Worm (Caenorhabditis elegans) whole organism, L4 larva: ENCODE measurements around the gene ZK185.4.

Experiments
- D1046.2 ChIP-seq: fragments of 200-800 bp; sonication (Bioruptor generic); IDR thresholded peaks from 2 replicates; pipeline ENCODE4 v1.3.6; 2022; ENCODE audit warnings: missing genetic modification characterization, missing compliant biosample characterization
- F37D6.2 ChIP-seq: sonication (generic microtip); optimal IDR thresholded peaks from 2 replicates; lab custom pipeline; 2016; ENCODE audit warnings: mild to moderate bottlenecking, missing genetic modification characterization, missing compliant biosample characterization
- F44E2.7 ChIP-seq: fragments of 200-800 bp; sonication (Bioruptor generic); IDR thresholded peaks from 2 replicates; pipeline ENCODE4 v2.1.2; 2022; ENCODE audit warnings: missing genetic modification characterization, missing compliant biosample characterization
- F49E8.2 ChIP-seq: sonication (generic microtip); optimal IDR thresholded peaks from 2 replicates; lab custom pipeline; 2016; ENCODE audit warnings: missing compliant biosample characterization, mild to moderate bottlenecking, missing genetic modification characterization, borderline replicate concordance
- T20F7.1 ChIP-seq: fragments of 200-800 bp; sonication (Bioruptor generic); optimal IDR thresholded peaks from 2 replicates; lab custom pipeline; 2018; ENCODE audit warnings: mild to moderate bottlenecking, missing genetic modification characterization, missing compliant biosample characterization
- T26A8.4 ChIP-seq: fragments of 200-800 bp; sonication (Bioruptor generic); IDR thresholded peaks from 2 replicates; pipeline ENCODE4 v1.3.6; 2022; ENCODE audit warnings: missing genetic modification characterization, missing compliant biosample characterization
- aha-1 ChIP-seq: fragments of 150-350 bp; peaks from one replicate; lab custom pipeline; 2014; ENCODE audit warnings: missing biosample characterization, missing genetic modification characterization
- arid-1 ChIP-seq: fragments of 200-800 bp; sonication (Bioruptor generic); conservative IDR thresholded peaks from 2 replicates; pipeline ENCODE4 v1.3.6; 2022; ENCODE audit warnings: missing genetic modification reagents, missing genetic modification characterization, missing compliant biosample characterization
- ceh-44 ChIP-seq: fragments of 200-800 bp; sonication (Bioruptor generic); IDR thresholded peaks from 2 replicates; pipeline ENCODE4 v1.3.6; 2022; ENCODE audit warnings: missing genetic modification reagents, missing genetic modification characterization, missing compliant biosample characterization
- daf-16 ChIP-seq, 3 experiments: sonication (generic microtip); optimal IDR thresholded peaks; 2 replicates each; lab custom pipeline; 2016 to 2017; ENCODE audit warnings: missing genetic modification characterization in 3 of 3, missing genetic modification reagents in 3 of 3, mild to moderate bottlenecking in 2 of 3, missing compliant biosample characterization in 2 of 3, missing biosample characterization in 1 of 3, moderate library complexity in 1 of 3
- daf-8 ChIP-seq: fragments of 200-800 bp; sonication (Bioruptor generic); IDR thresholded peaks from 2 replicates; pipeline ENCODE4 v1.3.6; 2022; ENCODE audit warnings: missing genetic modification characterization, missing compliant biosample characterization
- dmd-6 ChIP-seq: fragments of 200-800 bp; sonication (Bioruptor generic); IDR thresholded peaks from 2 replicates; pipeline ENCODE4 v1.3.6; 2022; ENCODE audit warnings: missing genetic modification reagents, missing genetic modification characterization, missing compliant biosample characterization
- duxl-1 ChIP-seq: sonication (generic microtip); optimal IDR thresholded peaks from 2 replicates; lab custom pipeline; 2016; ENCODE audit warnings: mild to moderate bottlenecking, missing genetic modification characterization, moderate library complexity, missing compliant biosample characterization; ENCODE audit not compliant: poor library complexity
- egl-27 ChIP-seq: sonication (generic microtip); optimal IDR thresholded peaks from 3 replicates; lab custom pipeline; 2017; ENCODE audit warnings: missing biosample characterization, missing genetic modification reagents, missing genetic modification characterization
- fkh-10 ChIP-seq: fragments of 150-350 bp; optimal IDR thresholded peaks from 2 replicates; lab custom pipeline; 2014; ENCODE audit warnings: missing biosample characterization, missing genetic modification reagents, missing genetic modification characterization
- fos-1 ChIP-seq: fragments of 150-350 bp; optimal IDR thresholded peaks from 2 replicates; lab custom pipeline; 2014; ENCODE audit warnings: missing biosample characterization, missing genetic modification characterization
- hlh-11 ChIP-seq: fragments of 200-800 bp; sonication (Bioruptor generic); optimal IDR thresholded peaks from 2 replicates; lab custom pipeline; 2018; ENCODE audit warnings: mild to moderate bottlenecking, missing genetic modification characterization, missing compliant biosample characterization
- hlh-30 ChIP-seq: sonication (generic microtip); optimal IDR thresholded peaks from 2 replicates; lab custom pipeline; 2017; ENCODE audit warnings: antibody characterized with exemption, mild to moderate bottlenecking, missing genetic modification characterization, missing compliant biosample characterization; ENCODE audit not compliant: insufficient read depth
- hmg-1.1 ChIP-seq: fragments of 200-800 bp; sonication (Bioruptor generic); IDR thresholded peaks from 2 replicates; pipeline ENCODE4 v1.3.6; 2022; ENCODE audit warnings: missing genetic modification reagents, missing genetic modification characterization, missing compliant biosample characterization
- lin-13 ChIP-seq: fragments of 150-350 bp; optimal IDR thresholded peaks from 2 replicates; lab custom pipeline; 2014; ENCODE audit warnings: missing biosample characterization, missing genetic modification reagents, missing genetic modification characterization
- lir-3 ChIP-seq: sonication (generic microtip); optimal IDR thresholded peaks from 2 replicates; lab custom pipeline; 2016; ENCODE audit warnings: mild to moderate bottlenecking, missing genetic modification characterization, missing compliant biosample characterization
- lsy-2 ChIP-seq, 2 experiments: fragments of 150-350 bp in 1 of 2; sonication (generic microtip) in 1 of 2; optimal IDR thresholded peaks; 2 replicates each; lab custom pipeline; 2014 to 2017; ENCODE audit warnings: missing biosample characterization in 2 of 2, missing genetic modification characterization in 2 of 2
- mdt-29 ChIP-seq: fragments of 200-800 bp; sonication (Bioruptor generic); IDR thresholded peaks from 2 replicates; pipeline ENCODE4 v1.3.6; 2022; ENCODE audit warnings: missing genetic modification reagents, missing genetic modification characterization, missing compliant biosample characterization
- mxl-3 ChIP-seq: fragments of 200-800 bp; sonication (Bioruptor generic); optimal IDR thresholded peaks from 2 replicates; lab custom pipeline; 2018; ENCODE audit warnings: mild to moderate bottlenecking, missing genetic modification characterization, missing compliant biosample characterization
- nhr-102 ChIP-seq: sonication (generic microtip); optimal IDR thresholded peaks from 2 replicates; lab custom pipeline; 2016; ENCODE audit warnings: mild to moderate bottlenecking, missing genetic modification characterization, moderate library complexity, missing compliant biosample characterization
- nhr-111 ChIP-seq: fragments of 200-800 bp; sonication (Bioruptor generic); optimal IDR thresholded peaks from 2 replicates; lab custom pipeline; 2018; ENCODE audit warnings: mild to moderate bottlenecking, missing genetic modification characterization, missing compliant biosample characterization
- nhr-28 ChIP-seq: fragments of 150-350 bp; optimal IDR thresholded peaks from 2 replicates; lab custom pipeline; 2014; ENCODE audit warnings: missing biosample characterization, missing genetic modification characterization
- nhr-41 ChIP-seq: fragments of 200-800 bp; sonication (Bioruptor generic); IDR thresholded peaks from 2 replicates; pipeline ENCODE4 v1.3.6; 2022; ENCODE audit warnings: missing genetic modification reagents, missing genetic modification characterization, missing compliant biosample characterization
- nhr-76 ChIP-seq: fragments of 150-350 bp; optimal IDR thresholded peaks from 2 replicates; lab custom pipeline; 2014; ENCODE audit warnings: missing biosample characterization, missing genetic modification characterization
- pha-4 ChIP-seq, 2 experiments: fragments of 150-350 bp in 1 of 2; fragments of 200-800 bp in 1 of 2; sonication (Bioruptor generic) in 1 of 2; IDR thresholded peaks in 1 of 2; optimal IDR thresholded peaks in 1 of 2; 2 replicates each; pipeline versions ENCODE4 v1.3.6 to Lab custom; 2014 to 2022; ENCODE audit warnings: missing genetic modification characterization in 2 of 2, missing genetic modification reagents in 2 of 2, missing biosample characterization in 1 of 2, missing compliant biosample characterization in 1 of 2
- php-3 ChIP-seq: fragments of 200-800 bp; sonication (Bioruptor generic); IDR thresholded peaks from 2 replicates; pipeline ENCODE4 v1.3.6; 2022; ENCODE audit warnings: missing genetic modification reagents, missing genetic modification characterization, missing compliant biosample characterization
- pqm-1 ChIP-seq: sonication (generic microtip); optimal IDR thresholded peaks from 2 replicates; lab custom pipeline; 2017; ENCODE audit warnings: missing biosample characterization, missing genetic modification characterization
- rbr-2 ChIP-seq: sonication (generic microtip); optimal IDR thresholded peaks from 2 replicates; lab custom pipeline; 2016; ENCODE audit warnings: missing genotype, missing genetic modification characterization, missing compliant biosample characterization
- skn-1 ChIP-seq: fragments of 150-350 bp; optimal IDR thresholded peaks from 2 replicates; lab custom pipeline; 2014; ENCODE audit warnings: missing biosample characterization, missing genetic modification characterization
- snpc-4 ChIP-seq: fragments of 150-350 bp; optimal IDR thresholded peaks from 2 replicates; lab custom pipeline; 2014; ENCODE audit warnings: missing biosample characterization, missing genetic modification characterization
- spr-1 ChIP-seq: sonication (generic microtip); optimal IDR thresholded peaks from 2 replicates; lab custom pipeline; 2016; ENCODE audit warnings: mild to moderate bottlenecking, missing genetic modification characterization, missing compliant biosample characterization
- unc-130 ChIP-seq: sonication (generic microtip); optimal IDR thresholded peaks from 2 replicates; lab custom pipeline; 2016; ENCODE audit warnings: missing genetic modification reagents, missing genetic modification characterization, missing compliant biosample characterization
- unc-62 ChIP-seq, 3 experiments: fragments of 150-350 bp in 1 of 3; sonication (generic microtip); optimal IDR thresholded peaks in 2 of 3; peaks in 1 of 3; 1 replicate in 1 of 3; 2 replicates in 2 of 3; lab custom pipeline; 2014 to 2017; ENCODE audit warnings: missing biosample characterization in 3 of 3, missing genetic modification characterization in 3 of 3, missing genetic modification reagents in 3 of 3, missing genotype in 1 of 3
- zag-1 ChIP-seq: fragments of 150-350 bp; optimal IDR thresholded peaks from 2 replicates; lab custom pipeline; 2014; ENCODE audit warnings: missing biosample characterization, missing genetic modification characterization
- zip-2 ChIP-seq: fragments of 150-350 bp; optimal IDR thresholded peaks from 2 replicates; lab custom pipeline; 2014; ENCODE audit warnings: missing biosample characterization, missing genetic modification characterization
- ztf-7 ChIP-seq: fragments of 150-350 bp; optimal IDR thresholded peaks from 2 replicates; lab custom pipeline; 2014; ENCODE audit warnings: missing biosample characterization, missing genetic modification characterization

ZK185.4 gene

ce11 chrIV:4538672-4539071, 5.7 kb upstream of the ZK185.4 start (continued):
- no peak for TF ChIP-seq spr-1 (tag; lab: Kevin White, UChicago)
- peak; percentile 43; the same call in 1 of the 2 replicates for TF ChIP-seq arid-1 (GFP tag; lab: Robert Waterston, UW)
- TF ChIP-seq F49E8.2 = peak; percentile 20
- TF ChIP-seq hmg-1.1 = no peak
- TF ChIP-seq, all 104 proteins: peak for 13

DNA sequence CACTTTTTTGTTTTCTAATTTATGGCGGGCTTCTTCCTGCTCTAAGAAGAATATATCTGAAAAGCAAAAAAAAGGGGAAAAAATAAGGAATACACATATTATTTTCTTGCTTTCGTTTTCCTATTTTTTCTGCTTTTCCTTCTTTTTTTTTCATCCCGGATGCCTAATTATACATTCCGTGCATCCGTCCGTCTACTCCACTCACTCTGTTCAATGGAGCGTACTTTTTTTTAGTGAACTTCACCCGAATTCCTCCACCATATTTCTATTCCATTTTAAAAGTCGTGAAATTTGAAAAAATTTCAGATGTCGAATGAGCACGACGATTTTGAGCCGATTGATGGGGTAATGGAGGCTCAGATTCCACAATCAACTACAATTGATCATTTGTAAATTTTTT, 3.3 kb upstream of the ZK185.4 start, which contains the start of gene ZK185.2:
ZK185.2 (plus strand) TSS at position 301 of the 400 bp plus-strand sequence.
- TF ChIP-seq aha-1 (tag; lab: Kevin White, UChicago) = peak; percentile 40
- TF ChIP-seq lin-13 (GFP tag; lab: Kevin White, UChicago) = no peak
- TF ChIP-seq, all 104 proteins: peak for 1

ce11 chrIV:4530170-4530569, 2.8 kb downstream of the ZK185.4 start, which contains the start of gene ZK185.3:
ZK185.3 (minus strand) TSS chrIV:4530432.
- TF ChIP-seq T20F7.1 = no peak
- TF ChIP-seq nhr-41 (GFP tag; lab: Robert Waterston, UW) = no peak
- TF ChIP-seq nhr-111 (GFP tag; lab: Kevin White, UChicago) = no peak
- peak; percentile 78 for TF ChIP-seq dmd-6 (GFP tag; lab: Robert Waterston, UW)
- TF ChIP-seq rbr-2 (tag; lab: Kevin White, UChicago) = no peak
- no peak for TF ChIP-seq fos-1
- no peak for TF ChIP-seq ceh-44
- TF ChIP-seq unc-62 (GFP tag; optimal IDR thresholded peaks at IDR 0.05 in 1 of 2; lab: Kevin White, UChicago) = peak in 1 of 2 experiments; percentile 84
- no peak for TF ChIP-seq unc-62 (tag; optimal IDR thresholded peaks at IDR 0.05; lab: Kevin White, UChicago)
- 0 out of 2 replicates have a peak, but pooled peaks have one; percentile 38 for TF ChIP-seq php-3 (GFP tag; lab: Robert Waterston, UW)
- peak; percentile 82 for TF ChIP-seq nhr-28 (tag; lab: Kevin White, UChicago)
- TF ChIP-seq hlh-30 = no peak
- TF ChIP-seq pqm-1 = peak; percentile 94
- TF ChIP-seq hlh-11 = peak; percentile 52
- TF ChIP-seq daf-16 (GFP tag; optimal IDR thresholded peaks at IDR 0.05; lab: Kevin White, UChicago) = no peak
- TF ChIP-seq daf-16 (tag; optimal IDR thresholded peaks at IDR 0.05; lab: Kevin White, UChicago) = no peak
- no peak for TF ChIP-seq lir-3 (tag; lab: Kevin White, UChicago)
- no peak for TF ChIP-seq nhr-76 (tag; lab: Kevin White, UChicago)
- no peak for TF ChIP-seq snpc-4 (tag; lab: Kevin White, UChicago)

ce11 chrIV:4526724-4527123, 6.2 kb downstream of the ZK185.4 start:
- TF ChIP-seq F44E2.7 = no peak
- peak in 1 of 2 experiments; percentile 29 for TF ChIP-seq unc-62 (GFP tag; optimal IDR thresholded peaks at IDR 0.05 in 1 of 2; lab: Kevin White, UChicago)
- no peak for TF ChIP-seq unc-62 (tag; optimal IDR thresholded peaks at IDR 0.05; lab: Kevin White, UChicago)
- no peak for TF ChIP-seq egl-27
- TF ChIP-seq lsy-2 (tag; optimal IDR thresholded peaks at IDR 0.05; lab: Kevin White, UChicago) = no peak

DNA sequence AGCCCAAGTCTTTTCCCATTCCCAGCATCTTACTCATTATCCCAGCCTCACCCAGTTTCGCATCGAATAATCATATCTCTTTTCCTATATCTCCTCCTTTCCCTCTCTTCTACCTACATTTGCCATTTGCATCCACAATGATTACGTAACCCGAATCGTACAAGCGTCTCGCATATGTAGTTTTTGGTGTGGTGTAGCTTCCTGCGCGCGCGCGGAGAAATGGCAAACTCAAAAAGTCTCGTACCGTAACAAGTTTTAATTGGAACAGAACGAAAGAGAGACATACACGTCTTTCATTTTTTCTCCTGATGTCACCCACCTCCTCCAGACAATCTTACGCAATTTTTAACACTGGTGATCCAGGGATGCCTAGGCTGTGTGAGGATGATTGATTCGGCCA, 6.9 kb downstream of the ZK185.4 start:
- no peak for TF ChIP-seq fkh-10
- TF ChIP-seq ztf-7 = no peak
- TF ChIP-seq unc-62 (GFP tag; optimal IDR thresholded peaks at IDR 0.05 in 1 of 2; lab: Kevin White, UChicago) = no peak
- no peak for TF ChIP-seq unc-62 (tag; optimal IDR thresholded peaks at IDR 0.05; lab: Kevin White, UChicago)
- peak; percentile 31 for TF ChIP-seq nhr-28 (tag; lab: Kevin White, UChicago)
- no peak for TF ChIP-seq mdt-29 (GFP tag; lab: Robert Waterston, UW)
- no peak for TF ChIP-seq D1046.2 (GFP tag; lab: Robert Waterston, UW)
- no peak for TF ChIP-seq nhr-102
- TF ChIP-seq zip-2 (tag; lab: Kevin White, UChicago) = no peak
- TF ChIP-seq pha-4 (GFP tag; IDR thresholded peaks at IDR 0.05; lab: Robert Waterston, UW) = no peak
- TF ChIP-seq pha-4 (tag; optimal IDR thresholded peaks at IDR 0.05; lab: Kevin White, UChicago) = no peak
- peak; percentile 36 for TF ChIP-seq mxl-3 (GFP tag; lab: Kevin White, UChicago)
- no peak for TF ChIP-seq T26A8.4 (GFP tag; lab: Robert Waterston, UW)
- TF ChIP-seq hlh-11 = peak; percentile 31
- TF ChIP-seq duxl-1 (tag; lab: Kevin White, UChicago) = no peak
- TF ChIP-seq skn-1 = no peak
- TF ChIP-seq daf-16 (GFP tag; optimal IDR thresholded peaks at IDR 0.05; lab: Kevin White, UChicago) = no peak
- TF ChIP-seq daf-16 (tag; optimal IDR thresholded peaks at IDR 0.05; lab: Kevin White, UChicago) = no peak
- no peak for TF ChIP-seq unc-130 (GFP tag; lab: Kevin White, UChicago)
- TF ChIP-seq daf-8 (GFP tag; lab: Robert Waterston, UW) = no peak
- no peak for TF ChIP-seq F37D6.2
- TF ChIP-seq zag-1 (tag; lab: Kevin White, UChicago) = no peak
- no peak for TF ChIP-seq T20F7.1
- TF ChIP-seq dmd-6 (GFP tag; lab: Robert Waterston, UW) = no peak
- TF ChIP-seq, all 104 proteins: peak for 3
